Fruit fly (Drosophila melanogaster): Measurements from ENCODE around the gene COX7B.

- TF ChIP-seq pdm3 (GFP tag; optimal IDR thresholded peaks at IDR 0.05) (no peak), Blimp-1 (GFP tag; optimal IDR thresholded peaks at IDR 0.05) (no peak), Gug (GFP tag; IDR thresholded peaks at IDR 0.05) (no peak), Sox102F (GFP tag; optimal IDR thresholded peaks at IDR 0.05) (no peak), Hr38 (GFP tag; optimal IDR thresholded peaks at IDR 0.05) (no peak), CG6808 (GFP tag; optimal IDR thresholded peaks at IDR 0.05) (no peak), CG11762 (GFP tag; optimal IDR thresholded peaks at IDR 0.05; ENCODE audit: insufficient read depth) (no peak), CG6792 (GFP tag; optimal IDR thresholded peaks at IDR 0.05) (no peak), eg (GFP tag; IDR thresholded peaks at IDR 0.05) (no peak), spab (GFP tag; optimal IDR thresholded peaks at IDR 0.05) (no peak), CG6854 (GFP tag; optimal IDR thresholded peaks at IDR 0.05) (no peak)
Observed at dm6 chr3L:17474711-17475451, 49.6 kb downstream of the COX7B start, which contains the start of the genes UQCR-Q and CG46525.

Measured in whole organism, prepupa.